Worm (Caenorhabditis elegans) whole organism, midembryonic: ENCODE measurements around the gene col-75.

ENCODE experiments used
- T22C8.4 ChIP-seq: fragments of 200-800 bp; sonication (Bioruptor generic); IDR thresholded peaks from 2 replicates; pipeline ENCODE4 v1.3.6; 2022; ENCODE audit warnings: missing genetic modification characterization, missing compliant biosample characterization
- cog-1 ChIP-seq: sonication (generic microtip); optimal IDR thresholded peaks from 2 replicates; lab custom pipeline; 2016; ENCODE audit warnings: missing genetic modification characterization, missing compliant biosample characterization
- flt-1 ChIP-seq: fragments of 200-800 bp; sonication (Bioruptor generic); IDR thresholded peaks from 2 replicates; pipeline ENCODE4 v1.3.6; 2022; ENCODE audit warnings: missing genetic modification characterization, missing compliant biosample characterization
- klf-2 ChIP-seq: fragments of 200-800 bp; sonication (Bioruptor generic); conservative IDR thresholded peaks from 2 replicates; pipeline ENCODE4 v1.3.6; 2022; ENCODE audit warnings: missing genetic modification reagents, missing genetic modification characterization, missing compliant biosample characterization
- ref-1 ChIP-seq: fragments of 200-800 bp; sonication (Bioruptor generic); conservative IDR thresholded peaks from 2 replicates; pipeline ENCODE4 v1.3.6; 2022; ENCODE audit warnings: missing genetic modification reagents, missing genetic modification characterization, missing compliant biosample characterization
- tab-1 ChIP-seq: fragments of 200-800 bp; sonication (Bioruptor generic); IDR thresholded peaks from 2 replicates; pipeline ENCODE4 v1.3.6; 2022; ENCODE audit warnings: missing genetic modification characterization, missing compliant biosample characterization
- ztf-23 ChIP-seq: fragments of 200-800 bp; sonication (Bioruptor generic); IDR thresholded peaks from 2 replicates; pipeline ENCODE4 v1.3.6; 2022; ENCODE audit warnings: missing genetic modification reagents, missing genetic modification characterization, missing compliant biosample characterization
- ztf-29 ChIP-seq: fragments of 200-800 bp; sonication (Bioruptor generic); IDR thresholded peaks from 2 replicates; pipeline ENCODE4 v1.3.6; 2022; ENCODE audit warnings: missing genetic modification reagents, missing genetic modification characterization, missing compliant biosample characterization

DNA sequence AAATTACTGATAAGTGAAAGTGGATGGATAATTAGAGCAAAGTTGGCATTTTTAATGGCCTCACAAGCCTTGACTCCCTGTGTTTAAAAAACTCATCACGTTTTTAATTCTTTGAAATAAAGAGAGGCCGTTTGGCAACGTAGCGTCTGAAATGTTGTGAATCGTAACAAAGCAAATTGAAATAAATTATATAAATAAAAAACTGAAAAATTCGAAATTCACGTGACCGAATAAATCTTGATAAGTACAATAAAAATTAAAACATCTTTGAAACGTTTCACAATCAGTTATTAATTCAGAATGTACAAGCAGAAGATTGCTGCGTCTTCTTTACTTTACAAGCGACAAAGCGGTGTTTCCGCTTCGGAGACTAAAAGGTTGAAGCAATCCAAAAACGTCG, 3.3 kb upstream of the col-75 start, which contains the start of gene K03H9.3:
- TF ChIP-seq T22C8.4 (GFP tag; lab: Robert Waterston, UW): no peak
- no peak for TF ChIP-seq ref-1 (GFP tag; lab: Robert Waterston, UW)
- TF ChIP-seq tab-1 (GFP tag; lab: Robert Waterston, UW): no peak
- TF ChIP-seq flt-1 (GFP tag; lab: Robert Waterston, UW): no peak
- TF ChIP-seq cog-1: no peak
- TF ChIP-seq ztf-29: no peak
- no peak for TF ChIP-seq klf-2
- TF ChIP-seq ztf-23 (GFP tag; lab: Robert Waterston, UW): no peak
